Fruit fly (Drosophila melanogaster) whole organism, embryonic: ENCODE data around the gene Vav.

Source experiments
- CG11247 ChIP-seq: fragments of 200-800 bp; sonication (Bioruptor generic); IDR thresholded peaks from 2 replicates; pipeline ENCODE4 v1.3.6; 2022; ENCODE audit warnings: missing biosample characterization, missing genetic modification characterization
- CG12071 ChIP-seq: fragments of 200-800 bp; sonication (Bioruptor generic); optimal IDR thresholded peaks from 3 replicates; lab custom pipeline; 2018; ENCODE audit warnings: missing biosample characterization, mild to moderate bottlenecking, missing genetic modification characterization
- CG6683 ChIP-seq: fragments of 200-800 bp; sonication (Bioruptor generic); optimal IDR thresholded peaks from 2 replicates; lab custom pipeline; 2017; ENCODE audit warnings: missing biosample characterization, mild to moderate bottlenecking, missing genetic modification characterization, missing genetic modification reagents
- CG8924 ChIP-seq: fragments of 200-800 bp; optimal IDR thresholded peaks from 3 replicates; lab custom pipeline; 2019; ENCODE audit warnings: missing biosample characterization, mild to moderate bottlenecking, missing genetic modification characterization, moderate library complexity
- Fer1 ChIP-seq: fragments of 200-800 bp; sonication (Bioruptor generic); optimal IDR thresholded peaks from 2 replicates; lab custom pipeline; 2017; ENCODE audit warnings: missing biosample characterization, mild to moderate bottlenecking, missing genetic modification characterization
- Rx ChIP-seq: fragments of 200-800 bp; sonication (Bioruptor generic); IDR thresholded peaks from 2 replicates; pipeline ENCODE4 v1.3.6; 2022; ENCODE audit warnings: missing biosample characterization, missing genetic modification characterization
- cas ChIP-seq: fragments of 200-800 bp; sonication (Bioruptor generic); IDR thresholded peaks from 2 replicates; pipeline ENCODE4 v1.3.6; 2022; ENCODE audit warnings: missing biosample characterization, missing genetic modification characterization
- her ChIP-seq: fragments of 200-800 bp; sonication (Bioruptor generic); optimal IDR thresholded peaks from 2 replicates; lab custom pipeline; 2016; ENCODE audit warnings: missing biosample characterization, missing genetic modification characterization
- sc ChIP-seq, 3 experiments: fragments of >200 bp in 2 of 3; fragments of 200-800 bp in 1 of 3; sonication (Bioruptor generic) in 1 of 3; optimal IDR thresholded peaks; 2 replicates in 2 of 3; 3 replicates in 1 of 3; lab custom pipeline; 2017; ENCODE audit warnings: mild to moderate bottlenecking in 1 of 3, missing biosample characterization in 1 of 3, missing genetic modification characterization in 1 of 3, missing genetic modification reagents in 1 of 3
- sug ChIP-seq: fragments of 200-800 bp; optimal IDR thresholded peaks from 2 replicates; lab custom pipeline; 2019; ENCODE audit warnings: missing biosample characterization, mild to moderate bottlenecking, missing genetic modification characterization, moderate library complexity
- zfh2 ChIP-seq: fragments of 200-800 bp; sonication (Bioruptor generic); optimal IDR thresholded peaks from 2 replicates; lab custom pipeline; 2016; ENCODE audit warnings: missing biosample characterization, missing genetic modification characterization

dm6 chrX:19287784-19288183 is 26.2 kb downstream of the Vav start:
- TF ChIP-seq CG11247 (GFP tag; lab: Robert Waterston, UW): no peak
- TF ChIP-seq zfh2 (GFP tag; lab: Kevin White, UChicago): no peak
- no peak for TF ChIP-seq CG12071 (GFP tag; lab: Kevin White, UChicago)
- TF ChIP-seq Rx (GFP tag; lab: Robert Waterston, UW): no peak
- TF ChIP-seq sug (tag; lab: Kevin White, UChicago): no peak
- no peak for TF ChIP-seq CG8924 (tag; lab: Kevin White, UChicago)
- TF ChIP-seq CG6683 (GFP tag; lab: Kevin White, UChicago): no peak
- TF ChIP-seq cas (GFP tag; lab: Robert Waterston, UW): no peak
- no peak for TF ChIP-seq her (GFP tag; lab: Kevin White, UChicago)
- no peak for TF ChIP-seq sc (optimal IDR thresholded peaks at IDR 0.05; lab: Kevin White, UChicago)
- TF ChIP-seq sc (GFP tag; optimal IDR thresholded peaks at IDR 0.05; lab: Kevin White, UChicago): no peak
- TF ChIP-seq Fer1 (GFP tag; lab: Kevin White, UChicago): no peak
